Worm (Caenorhabditis elegans) whole organism, L3 larva: ENCODE data around the gene tmem-24.

Source experiments
- daf-12 ChIP-seq: fragments of 150-350 bp; optimal IDR thresholded peaks from 2 replicates; lab custom pipeline; 2014; ENCODE audit warnings: missing biosample characterization, missing genetic modification reagents, missing genetic modification characterization
- elt-2 ChIP-seq: sonication (generic microtip); optimal IDR thresholded peaks from 2 replicates; lab custom pipeline; 2016; ENCODE audit warnings: missing genetic modification reagents, mild to moderate bottlenecking, missing genetic modification characterization, missing compliant biosample characterization
- snpc-4 ChIP-seq: fragments of 150-350 bp; optimal IDR thresholded peaks from 2 replicates; lab custom pipeline; 2014; ENCODE audit warnings: missing biosample characterization, missing genetic modification characterization

ce11 chrX:3617218-3617617 lies 27.5 kb downstream of the tmem-24 start, which contains the start of gene del-9:
- no peak for TF ChIP-seq snpc-4 (tag; lab: Kevin White, UChicago)
- no peak for TF ChIP-seq daf-12 (tag; lab: Kevin White, UChicago)
- TF ChIP-seq elt-2, result no peak
